Fruit fly (Drosophila melanogaster) whole organism, larva: ENCODE data around the gene DCX-EMAP.

Experiments
- noc ChIP-seq: fragments of 200-800 bp; sonication (Bioruptor generic); optimal IDR thresholded peaks from 3 replicates; lab custom pipeline; 2019; ENCODE audit warnings: missing biosample characterization, mild to moderate bottlenecking, missing genetic modification characterization, moderate library complexity

Gene DCX-EMAP

dm6 chr3L:14966199-14966858 lies 62.7 kb downstream of the DCX-EMAP start:
- no peak for TF ChIP-seq noc (tag; lab: Kevin White, UChicago)

- TF ChIP-seq noc (tag; lab: Kevin White, UChicago) = no peak
These were observed 64.3 kb downstream of the DCX-EMAP start for dm6 chr3L:14967691-14968538.

- no peak for TF ChIP-seq noc (tag; lab: Kevin White, UChicago)
These were observed 64.9 kb downstream of the DCX-EMAP start for dm6 chr3L:14968553-14968952.

- TF ChIP-seq noc (tag; lab: Kevin White, UChicago) = no peak
These were observed 65.6 kb downstream of the DCX-EMAP start, which contains the start of gene Tom for dm6 chr3L:14969171-14969570. Tom (plus strand) TSS chr3L:14969344.

- no peak for TF ChIP-seq noc (tag; lab: Kevin White, UChicago)
These were observed 66.6 kb downstream of the DCX-EMAP start for dm6 chr3L:14970213-14970612.

- no peak for TF ChIP-seq noc (tag; lab: Kevin White, UChicago)
These were observed 68.5 kb downstream of the DCX-EMAP start for dm6 chr3L:14971893-14972624.

- no peak for TF ChIP-seq noc (tag; lab: Kevin White, UChicago)
These were observed 69.1 kb downstream of the DCX-EMAP start, which contains the start of gene Brd for dm6 chr3L:14972625-14973250. Brd (plus strand) TSS chr3L:14972667.

dm6 chr3L:14973251-14973625 lies 69.6 kb downstream of the DCX-EMAP start:
- TF ChIP-seq noc (tag; lab: Kevin White, UChicago) = no peak

- TF ChIP-seq noc (tag; lab: Kevin White, UChicago) = no peak
These were observed 70.9 kb downstream of the DCX-EMAP start, which contains the start of gene Ocho for dm6 chr3L:14974513-14974912. Ocho (plus strand) TSS chr3L:14974848.

- no peak for TF ChIP-seq noc (tag; lab: Kevin White, UChicago)
These were observed 71.3 kb downstream of the DCX-EMAP start for dm6 chr3L:14974952-14975351.

dm6 chr3L:14976026-14976425 lies 72.4 kb downstream of the DCX-EMAP start:
- TF ChIP-seq noc (tag; lab: Kevin White, UChicago) = no peak

dm6 chr3L:14977536-14978495 lies 74.2 kb downstream of the DCX-EMAP start:
- TF ChIP-seq noc (tag; lab: Kevin White, UChicago) = no peak

dm6 chr3L:14978496-14978894 lies 74.9 kb downstream of the DCX-EMAP start:
- TF ChIP-seq noc (tag; lab: Kevin White, UChicago) = no peak

dm6 chr3L:14979332-14979731 lies 75.7 kb downstream of the DCX-EMAP start, which contains the start of gene CG3349:
CG3349 (plus strand) TSS chr3L:14979620.
- no peak for TF ChIP-seq noc (tag; lab: Kevin White, UChicago)
